Worm (Caenorhabditis elegans): ENCODE measurements around the gene clec-180.

ce11 chrIV:7623078-7623477, 54.4 kb downstream of the clec-180 start:
- TF ChIP-seq ces-1 (GFP tag; optimal IDR thresholded peaks at IDR 0.05), result no peak
- no peak for TF ChIP-seq pha-4 (tag; optimal IDR thresholded peaks at IDR 0.05)
- no peak for TF ChIP-seq cnd-1 (tag; optimal IDR thresholded peaks at IDR 0.05)
- no peak for TF ChIP-seq nhr-76 (tag; optimal IDR thresholded peaks at IDR 0.05)
- no peak for TF ChIP-seq nhr-12 (tag; optimal IDR thresholded peaks at IDR 0.05)
- no peak for TF ChIP-seq lin-13 (tag; optimal IDR thresholded peaks at IDR 0.05)
- TF ChIP-seq ztf-11 (tag; optimal IDR thresholded peaks at IDR 0.05), result no peak
- TF ChIP-seq mls-2 (tag; optimal IDR thresholded peaks at IDR 0.05), result no peak
- no peak for TF ChIP-seq zip-8 (tag; optimal IDR thresholded peaks at IDR 0.05)

Data from whole organism, mixed stage, embryonic.